Fruit fly (Drosophila melanogaster) whole organism, wandering third instar larva: ENCODE results near the gene CG33267.

Source experiments
- Abd-B ChIP-seq: fragments of >200 bp; optimal IDR thresholded peaks from 2 replicates; lab custom pipeline; 2017; ENCODE audit warnings: missing biosample characterization, missing genetic modification characterization
- CG32264 ChIP-seq: fragments of 200-800 bp; sonication (Bioruptor generic); optimal IDR thresholded peaks from 2 replicates; lab custom pipeline; 2016; ENCODE audit warnings: missing biosample characterization, missing genetic modification characterization
- CG9705 ChIP-seq: fragments of 200-800 bp; sonication (Bioruptor generic); optimal IDR thresholded peaks from 2 replicates; lab custom pipeline; 2018; ENCODE audit warnings: missing biosample characterization, mild to moderate bottlenecking, missing genetic modification characterization
- Dfd ChIP-seq: fragments of >200 bp; optimal IDR thresholded peaks from 2 replicates; lab custom pipeline; 2017; ENCODE audit warnings: missing biosample characterization, missing genetic modification characterization
- GATAd ChIP-seq: sonication (Bioruptor generic); optimal IDR thresholded peaks from 2 replicates; lab custom pipeline; 2016; ENCODE audit warnings: missing biosample characterization, missing genetic modification characterization
- HLH106 ChIP-seq: fragments of 200-800 bp; optimal IDR thresholded peaks from 3 replicates; lab custom pipeline; 2019; ENCODE audit warnings: missing biosample characterization, mild to moderate bottlenecking, missing genetic modification characterization, moderate library complexity
- Hr78 ChIP-seq: fragments of >200 bp; optimal IDR thresholded peaks from 2 replicates; lab custom pipeline; 2017; ENCODE audit warnings: missing biosample characterization, missing genetic modification characterization
- Jra ChIP-seq: sonication (Bioruptor generic); optimal IDR thresholded peaks from 2 replicates; lab custom pipeline; 2016; ENCODE audit warnings: missing biosample characterization, missing genetic modification characterization
- Mio ChIP-seq: sonication (Bioruptor generic); optimal IDR thresholded peaks from 2 replicates; lab custom pipeline; 2016; ENCODE audit warnings: missing biosample characterization, missing genetic modification characterization
- Myc ChIP-seq: fragments of >200 bp; optimal IDR thresholded peaks from 2 replicates; lab custom pipeline; 2017
- N ChIP-seq: fragments of >200 bp; optimal IDR thresholded peaks from 2 replicates; lab custom pipeline; 2018; ENCODE audit warnings: missing biosample characterization, missing external identifiers, missing genetic modification characterization
- OdsH ChIP-seq: fragments of 200-800 bp; sonication (Bioruptor generic); optimal IDR thresholded peaks from 2 replicates; lab custom pipeline; 2016; ENCODE audit warnings: missing biosample characterization, mild to moderate bottlenecking, missing genetic modification characterization
- Rel ChIP-seq, 2 experiments: fragments of 200-800 bp; sonication (Bioruptor generic) in 1 of 2; optimal IDR thresholded peaks; 2 replicates in 1 of 2; 3 replicates in 1 of 2; lab custom pipeline; 2016 to 2019; ENCODE audit warnings: mild to moderate bottlenecking in 2 of 2, missing biosample characterization in 2 of 2, missing genetic modification characterization in 2 of 2, moderate library complexity in 1 of 2
- Sp1 ChIP-seq: fragments of 200-800 bp; sonication (Bioruptor generic); optimal IDR thresholded peaks from 3 replicates; lab custom pipeline; 2019; ENCODE audit warnings: missing biosample characterization, mild to moderate bottlenecking, missing genetic modification characterization, moderate library complexity
- Vsx2 ChIP-seq: fragments of 200-300, 225-300 bp; sonication (Bioruptor generic); optimal IDR thresholded peaks from 2 replicates; lab custom pipeline; 2018; ENCODE audit warnings: missing biosample characterization, missing genetic modification characterization; ENCODE audit not compliant: partially characterized antibody
- br ChIP-seq: fragments of 200-800 bp; sonication (Bioruptor generic); optimal IDR thresholded peaks from 2 replicates; lab custom pipeline; 2016; ENCODE audit warnings: missing biosample characterization, missing genetic modification characterization
- dl ChIP-seq, 2 experiments: fragments of 175-275, 200-275 bp in 1 of 2; fragments of 200-275 bp in 1 of 2; sonication (Bioruptor generic); optimal IDR thresholded peaks; lab custom pipeline; 2018; ENCODE audit warnings: mild to moderate bottlenecking in 2 of 2, missing biosample characterization in 2 of 2, missing genetic modification characterization in 2 of 2, moderate library complexity in 2 of 2; ENCODE audit not compliant: partially characterized antibody in 2 of 2, insufficient read depth in 1 of 2
- dmrt93B ChIP-seq: fragments of 200-800 bp; sonication (Bioruptor generic); optimal IDR thresholded peaks from 2 replicates; lab custom pipeline; 2018; ENCODE audit warnings: missing biosample characterization, mild to moderate bottlenecking, missing genetic modification characterization
- dsf ChIP-seq: sonication (Bioruptor generic); optimal IDR thresholded peaks from 2 replicates; lab custom pipeline; 2016; ENCODE audit warnings: missing biosample characterization, missing genetic modification characterization, borderline replicate concordance
- ey ChIP-seq: fragments of 200-800 bp; sonication (Bioruptor generic); optimal IDR thresholded peaks from 2 replicates; lab custom pipeline; 2016; ENCODE audit warnings: missing biosample characterization, missing genetic modification characterization
- fru ChIP-seq: fragments of 200-800 bp; sonication (Bioruptor generic); optimal IDR thresholded peaks from 3 replicates; lab custom pipeline; 2016; ENCODE audit warnings: missing biosample characterization, mild to moderate bottlenecking, missing genetic modification characterization
- h ChIP-seq: fragments of 200-800 bp; sonication (Bioruptor generic); optimal IDR thresholded peaks from 3 replicates; lab custom pipeline; 2016; ENCODE audit warnings: missing biosample characterization, mild to moderate bottlenecking, missing genetic modification characterization
- jim ChIP-seq: fragments of 175-275, 200-325 bp; sonication (Bioruptor generic); optimal IDR thresholded peaks from 2 replicates; lab custom pipeline; 2016; ENCODE audit warnings: missing biosample characterization, mild to moderate bottlenecking, missing genetic modification characterization
- lola ChIP-seq: fragments of >200 bp; optimal IDR thresholded peaks from 2 replicates; lab custom pipeline; 2017; ENCODE audit warnings: missing biosample characterization, missing genetic modification characterization
- pan ChIP-seq: fragments of >200 bp; optimal IDR thresholded peaks from 2 replicates; lab custom pipeline; 2017
- psq ChIP-seq: fragments of 200-800 bp; sonication (Bioruptor generic); optimal IDR thresholded peaks from 3 replicates; lab custom pipeline; 2017; ENCODE audit warnings: missing biosample characterization, mild to moderate bottlenecking, missing genetic modification characterization, moderate library complexity
- rgr ChIP-seq: fragments of 200-800 bp; sonication (Bioruptor generic); optimal IDR thresholded peaks from 3 replicates; lab custom pipeline; 2016; ENCODE audit warnings: missing biosample characterization, mild to moderate bottlenecking, missing genetic modification characterization
- sage ChIP-seq: fragments of 200-800 bp; sonication (Bioruptor generic); optimal IDR thresholded peaks from 2 replicates; lab custom pipeline; 2016; ENCODE audit warnings: missing biosample characterization, mild to moderate bottlenecking, missing genetic modification characterization
- sv ChIP-seq: fragments of 200-800 bp; sonication (Bioruptor generic); optimal IDR thresholded peaks from 3 replicates; lab custom pipeline; 2016; ENCODE audit warnings: missing biosample characterization, missing genetic modification characterization
- tai ChIP-seq: sonication (Bioruptor generic); optimal IDR thresholded peaks from 2 replicates; lab custom pipeline; 2016; ENCODE audit warnings: missing biosample characterization, missing genetic modification characterization
- usp ChIP-seq: fragments of >200 bp; optimal IDR thresholded peaks from 2 replicates; lab custom pipeline; 2017; ENCODE audit warnings: missing biosample characterization, missing genetic modification characterization
- woc ChIP-seq: sonication (Bioruptor generic); optimal IDR thresholded peaks from 2 replicates; lab custom pipeline; 2016; ENCODE audit warnings: missing biosample characterization, mild to moderate bottlenecking, missing genetic modification characterization

Gene CG33267

dm6 chr3L:11543681-11544299 lies 20.5 kb upstream of the CG33267 start:
- TF ChIP-seq br (GFP tag; lab: Kevin White, UChicago) (no peak), CG32264 (no peak), Mio (no peak), dmrt93B (GFP tag; lab: Kevin White, UChicago) (no peak), woc (GFP tag; lab: Kevin White, UChicago) (no peak), pan (lab: Kevin White, UChicago) (no peak), jim (GFP tag; lab: Kevin White, UChicago) (no peak), N (no peak), Myc (lab: Kevin White, UChicago) (no peak)

DNA sequence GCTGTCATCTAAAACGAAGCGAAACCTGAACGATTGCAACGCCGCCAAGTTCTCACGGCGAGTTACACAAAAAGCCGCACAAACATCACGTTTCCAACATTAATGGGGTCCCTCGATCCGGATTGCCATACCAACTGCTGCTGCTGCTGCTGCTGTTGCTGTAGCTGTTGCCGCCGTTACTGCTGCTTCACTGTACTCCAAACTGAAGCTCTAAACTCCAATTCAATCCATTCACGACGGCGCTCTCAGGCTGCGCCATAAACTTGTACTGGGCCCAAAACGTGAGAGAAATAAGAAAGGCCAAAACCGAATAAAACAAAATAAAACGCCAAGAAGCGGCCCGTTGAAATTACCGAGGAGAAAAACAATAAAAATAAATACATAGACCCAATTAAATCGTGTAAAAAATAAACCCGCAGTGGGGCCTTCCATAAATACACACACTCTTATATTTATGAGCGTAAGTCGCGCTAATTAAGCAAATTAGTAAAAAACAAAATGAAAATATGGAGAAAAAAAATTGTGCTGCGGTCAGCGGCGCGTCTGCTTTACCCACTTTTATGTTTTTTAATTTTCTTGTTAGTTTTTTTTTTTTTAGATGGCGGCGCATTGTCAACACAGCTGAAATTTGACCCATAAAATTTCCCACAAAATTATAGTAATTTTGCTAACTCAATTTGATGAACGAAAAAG lies 16.8 kb upstream of the CG33267 start:
- no peak for TF ChIP-seq GATAd (GFP tag; lab: Kevin White, UChicago)
- TF ChIP-seq sv (GFP tag; lab: Kevin White, UChicago) = no peak
- TF ChIP-seq dmrt93B (GFP tag; lab: Kevin White, UChicago) = no peak
- TF ChIP-seq Myc (lab: Kevin White, UChicago) = no peak
- TF ChIP-seq usp (GFP tag; lab: Kevin White, UChicago) = no peak
- TF ChIP-seq Hr78 (GFP tag; lab: Kevin White, UChicago) = no peak
- TF ChIP-seq psq (GFP tag; lab: Kevin White, UChicago) = no peak
- TF ChIP-seq lola (GFP tag; lab: Kevin White, UChicago) = no peak
- no peak for TF ChIP-seq CG9705 (GFP tag; lab: Kevin White, UChicago)
- no peak for TF ChIP-seq fru (GFP tag; lab: Kevin White, UChicago)
- no peak for TF ChIP-seq dl (GFP tag; optimal IDR thresholded peaks at IDR 0.05; lab: Kevin White, UChicago; ENCODE audit: insufficient read depth in 1 of 2, partially characterized antibody in 2 of 2)
- no peak for TF ChIP-seq Mio
- no peak for TF ChIP-seq Jra (GFP tag; lab: Kevin White, UChicago)
- TF ChIP-seq br (GFP tag; lab: Kevin White, UChicago) = no peak
- TF ChIP-seq h (GFP tag; lab: Kevin White, UChicago) = no peak
- no peak for TF ChIP-seq rgr (GFP tag; lab: Kevin White, UChicago)
- TF ChIP-seq OdsH (GFP tag; lab: Kevin White, UChicago) = no peak
- TF ChIP-seq dsf (GFP tag; lab: Kevin White, UChicago) = no peak
- TF ChIP-seq ey (GFP tag; lab: Kevin White, UChicago) = no peak
- no peak for TF ChIP-seq sage (GFP tag; lab: Kevin White, UChicago)

DNA sequence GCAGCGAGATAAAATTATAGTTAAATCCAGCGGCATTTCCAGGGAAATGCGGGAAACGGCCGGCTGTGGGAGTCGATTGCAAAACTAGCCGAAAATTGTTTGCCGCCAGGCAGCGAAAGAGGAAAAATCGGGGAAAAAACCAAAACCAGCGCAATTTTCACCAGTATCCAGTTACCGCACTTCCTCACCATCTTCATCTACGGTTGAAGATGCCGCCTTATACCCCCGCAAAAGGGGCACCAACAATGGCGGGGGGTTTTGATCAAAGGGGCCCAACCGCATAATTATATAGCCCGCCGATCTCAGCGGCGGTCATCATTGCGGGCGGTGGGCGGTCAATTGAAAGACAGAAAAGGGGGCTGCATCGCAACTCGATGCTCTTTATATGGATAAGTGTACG lies 16.3 kb upstream of the CG33267 start:
- TF ChIP-seq lola (GFP tag; lab: Kevin White, UChicago) (no peak), N (no peak), OdsH (GFP tag; lab: Kevin White, UChicago) (no peak), Dfd (GFP tag; lab: Kevin White, UChicago) (no peak), sv (GFP tag; lab: Kevin White, UChicago) (no peak), tai (GFP tag; lab: Kevin White, UChicago) (no peak), h (GFP tag; lab: Kevin White, UChicago) (no peak), woc (GFP tag; lab: Kevin White, UChicago) (no peak), pan (lab: Kevin White, UChicago) (no peak), Sp1 (no peak), dsf (GFP tag; lab: Kevin White, UChicago) (no peak), Hr78 (GFP tag; lab: Kevin White, UChicago) (no peak), HLH106 (tag; lab: Kevin White, UChicago) (no peak), Vsx2 (GFP tag; lab: Kevin White, UChicago) (no peak), dl (GFP tag; optimal IDR thresholded peaks at IDR 0.05; lab: Kevin White, UChicago; ENCODE audit: insufficient read depth in 1 of 2, partially characterized antibody in 2 of 2) (no peak), Rel (GFP tag; optimal IDR thresholded peaks at IDR 0.05; lab: Kevin White, UChicago) (no peak), Rel (tag; optimal IDR thresholded peaks at IDR 0.05; lab: Kevin White, UChicago) (no peak), Abd-B (no peak), fru (GFP tag; lab: Kevin White, UChicago) (no peak), CG32264 (no peak), Myc (lab: Kevin White, UChicago) (no peak)
